Fruit fly (Drosophila melanogaster) whole organism, prepupa: ENCODE results near the gene CG15262.

Experiments used
- Blimp-1 ChIP-seq: fragments of 200-800 bp; sonication (Bioruptor generic); optimal IDR thresholded peaks from 3 replicates; lab custom pipeline; 2017; ENCODE audit warnings: missing biosample characterization, missing genetic modification characterization, mild to moderate bottlenecking, moderate library complexity, missing genetic modification reagents
- CG11294 ChIP-seq: fragments of 200-800 bp; sonication (Bioruptor generic); IDR thresholded peaks from 2 replicates; pipeline ENCODE4 v1.3.6; 2022; ENCODE audit warnings: missing biosample characterization, missing genetic modification characterization
- CG11762 ChIP-seq: fragments of 200-800 bp; sonication (Bioruptor generic); optimal IDR thresholded peaks from 3 replicates; lab custom pipeline; 2016; ENCODE audit warnings: missing biosample characterization, missing genetic modification characterization; ENCODE audit not compliant: insufficient read depth
- CG11902 ChIP-seq: fragments of 200-800 bp; sonication (Bioruptor generic); optimal IDR thresholded peaks from 3 replicates; lab custom pipeline; 2016; ENCODE audit warnings: missing biosample characterization, missing genetic modification characterization
- CG1621 ChIP-seq: fragments of 200-800 bp; sonication (Bioruptor generic); optimal IDR thresholded peaks from 3 replicates; lab custom pipeline; 2018; ENCODE audit warnings: missing biosample characterization, mild to moderate bottlenecking, missing genetic modification characterization
- CG16779 ChIP-seq: fragments of 200-800 bp; sonication (Bioruptor generic); optimal IDR thresholded peaks from 3 replicates; lab custom pipeline; 2017; ENCODE audit warnings: missing biosample characterization, mild to moderate bottlenecking, missing genetic modification characterization
- CG3032 ChIP-seq: fragments of 200-800 bp; optimal IDR thresholded peaks from 2 replicates; lab custom pipeline; 2019; ENCODE audit warnings: missing biosample characterization, mild to moderate bottlenecking, missing genetic modification characterization, moderate library complexity
- CG32006 ChIP-seq: fragments of 200-800 bp; sonication (Bioruptor generic); optimal IDR thresholded peaks from 3 replicates; lab custom pipeline; 2017; ENCODE audit warnings: missing biosample characterization, mild to moderate bottlenecking, missing genetic modification characterization
- CG34406 ChIP-seq: fragments of 200-800 bp; sonication (Bioruptor generic); optimal IDR thresholded peaks from 3 replicates; lab custom pipeline; 2016; ENCODE audit warnings: missing biosample characterization, missing genetic modification characterization
- CG6163 ChIP-seq: fragments of 200-800 bp; sonication (Bioruptor generic); IDR thresholded peaks from 3 replicates; pipeline ENCODE4 v1.3.6; 2022; ENCODE audit warnings: missing biosample characterization, missing genetic modification characterization
- CG6276 ChIP-seq: fragments of 200-800 bp; sonication (Bioruptor generic); optimal IDR thresholded peaks from 2 replicates; lab custom pipeline; 2017; ENCODE audit warnings: missing biosample characterization, mild to moderate bottlenecking, missing genetic modification characterization
- CG6792 ChIP-seq: fragments of 200-800 bp; sonication (Bioruptor generic); optimal IDR thresholded peaks from 3 replicates; lab custom pipeline; 2016; ENCODE audit warnings: missing biosample characterization, missing genetic modification characterization
- CG6808 ChIP-seq: fragments of 200-800 bp; sonication (Bioruptor generic); optimal IDR thresholded peaks from 3 replicates; lab custom pipeline; 2017; ENCODE audit warnings: missing biosample characterization, missing genetic modification characterization, mild to moderate bottlenecking, moderate library complexity, missing genetic modification reagents
- CG6854 ChIP-seq: fragments of 200-800 bp; sonication (Bioruptor generic); optimal IDR thresholded peaks from 2 replicates; lab custom pipeline; 2017; ENCODE audit warnings: missing biosample characterization, mild to moderate bottlenecking, missing genetic modification characterization
- CG8319 ChIP-seq: fragments of 200-800 bp; sonication (Bioruptor generic); optimal IDR thresholded peaks from 3 replicates; lab custom pipeline; 2016; ENCODE audit warnings: missing biosample characterization, missing genetic modification characterization
- CG8632 ChIP-seq: fragments of 200-800 bp; sonication (Bioruptor generic); optimal IDR thresholded peaks from 3 replicates; lab custom pipeline; 2016; ENCODE audit warnings: missing biosample characterization, missing genetic modification characterization
- CG9139 ChIP-seq: fragments of 200-800 bp; sonication (Bioruptor generic); optimal IDR thresholded peaks from 3 replicates; lab custom pipeline; 2017; ENCODE audit warnings: missing biosample characterization, mild to moderate bottlenecking, missing genetic modification characterization
- Eip78C ChIP-seq: fragments of 200-800 bp; sonication (Bioruptor generic); peaks from one replicate; lab custom pipeline; 2016; ENCODE audit warnings: missing biosample characterization, missing genetic modification characterization
- Eip93F ChIP-seq: fragments of 200-800 bp; sonication (Bioruptor generic); optimal IDR thresholded peaks from 2 replicates; lab custom pipeline; 2016; ENCODE audit warnings: missing biosample characterization, mild to moderate bottlenecking, missing genetic modification characterization
- Ets21C ChIP-seq: fragments of 200-800 bp; sonication (Bioruptor generic); optimal IDR thresholded peaks from 3 replicates; lab custom pipeline; 2016; ENCODE audit warnings: missing biosample characterization, missing genetic modification characterization
- Ets96B ChIP-seq: fragments of 200-800 bp; optimal IDR thresholded peaks from 2 replicates; lab custom pipeline; 2019; ENCODE audit warnings: missing biosample characterization, mild to moderate bottlenecking, missing genetic modification characterization, moderate library complexity
- Hr38 ChIP-seq: sonication (Bioruptor generic); optimal IDR thresholded peaks from 2 replicates; lab custom pipeline; 2016; ENCODE audit warnings: missing biosample characterization, missing genetic modification characterization
- Hr39 ChIP-seq: fragments of 200-800 bp; sonication (Bioruptor generic); optimal IDR thresholded peaks from 2 replicates; lab custom pipeline; 2016; ENCODE audit warnings: missing biosample characterization, missing genetic modification characterization
- Hr4 ChIP-seq: fragments of 200-800 bp; sonication (Bioruptor generic); optimal IDR thresholded peaks from 3 replicates; lab custom pipeline; 2016; ENCODE audit warnings: missing biosample characterization, missing genetic modification characterization
- Lpt ChIP-seq: fragments of 200-800 bp; sonication (Bioruptor generic); optimal IDR thresholded peaks from 3 replicates; lab custom pipeline; 2016; ENCODE audit warnings: missing biosample characterization, missing genetic modification characterization
- OdsH ChIP-seq: fragments of 200-800 bp; sonication (Bioruptor generic); optimal IDR thresholded peaks from 3 replicates; lab custom pipeline; 2016; ENCODE audit warnings: missing biosample characterization, missing genetic modification characterization
- Smox ChIP-seq: fragments of 200-800 bp; sonication (Bioruptor generic); optimal IDR thresholded peaks from 3 replicates; lab custom pipeline; 2016; ENCODE audit warnings: missing biosample characterization, missing genetic modification characterization
- Sox15 ChIP-seq: fragments of 200-800 bp; sonication (Bioruptor generic); optimal IDR thresholded peaks from 3 replicates; lab custom pipeline; 2016; ENCODE audit warnings: missing biosample characterization, missing genetic modification characterization
- achi ChIP-seq: fragments of 200-800 bp; sonication (Bioruptor generic); optimal IDR thresholded peaks from 3 replicates; lab custom pipeline; 2016; ENCODE audit warnings: missing biosample characterization, missing genetic modification characterization
- acj6 ChIP-seq: fragments of 200-800 bp; sonication (Bioruptor generic); optimal IDR thresholded peaks from 3 replicates; lab custom pipeline; 2016; ENCODE audit warnings: missing biosample characterization, missing genetic modification characterization
- dac ChIP-seq: fragments of 200-800 bp; sonication (Bioruptor generic); optimal IDR thresholded peaks from 2 replicates; lab custom pipeline; 2017; ENCODE audit warnings: missing biosample characterization, mild to moderate bottlenecking, missing genetic modification characterization
- dsx ChIP-seq: fragments of 200-800 bp; optimal IDR thresholded peaks from 3 replicates; lab custom pipeline; 2019; ENCODE audit warnings: missing biosample characterization, mild to moderate bottlenecking, missing genetic modification characterization, moderate library complexity; ENCODE audit not compliant: poor library complexity, severe bottlenecking
- fd85E ChIP-seq: fragments of 200-800 bp; sonication (Bioruptor generic); optimal IDR thresholded peaks from 3 replicates; lab custom pipeline; 2016; ENCODE audit warnings: missing biosample characterization, missing genetic modification characterization
- fkh ChIP-seq: fragments of 200-800 bp; sonication (Bioruptor generic); optimal IDR thresholded peaks from 3 replicates; lab custom pipeline; 2017; ENCODE audit warnings: missing biosample characterization, mild to moderate bottlenecking, missing genetic modification characterization, moderate library complexity
- lz ChIP-seq: fragments of 200-800 bp; sonication (Bioruptor generic); optimal IDR thresholded peaks from 3 replicates; lab custom pipeline; 2016; ENCODE audit warnings: missing biosample characterization, missing genetic modification characterization
- pdm3 ChIP-seq: fragments of 200-800 bp; sonication (Bioruptor generic); optimal IDR thresholded peaks from 3 replicates; lab custom pipeline; 2016; ENCODE audit warnings: missing biosample characterization, missing genetic modification characterization
- salr ChIP-seq, 2 experiments: fragments of 200-800 bp; sonication (Bioruptor generic); optimal IDR thresholded peaks; 3 replicates each; lab custom pipeline; 2016 to 2018; ENCODE audit warnings: missing biosample characterization in 2 of 2, missing genetic modification characterization in 2 of 2, mild to moderate bottlenecking in 1 of 2
- spab ChIP-seq: fragments of 200-800 bp; sonication (Bioruptor generic); optimal IDR thresholded peaks from 2 replicates; lab custom pipeline; 2017; ENCODE audit warnings: missing biosample characterization, mild to moderate bottlenecking, missing genetic modification characterization, missing genetic modification reagents
- svp ChIP-seq: fragments of 200-800 bp; sonication (Bioruptor generic); peaks from one replicate; lab custom pipeline; 2016; ENCODE audit warnings: missing biosample characterization, missing genetic modification characterization
- topi ChIP-seq: fragments of 200-800 bp; sonication (Bioruptor generic); optimal IDR thresholded peaks from 3 replicates; lab custom pipeline; 2016; ENCODE audit warnings: missing biosample characterization, missing genetic modification characterization
- vri ChIP-seq: fragments of 200-800 bp; sonication (Bioruptor generic); optimal IDR thresholded peaks from 3 replicates; lab custom pipeline; 2016; ENCODE audit warnings: missing biosample characterization, mild to moderate bottlenecking, missing genetic modification characterization

CG15262 gene

dm6 chr2L:15273521-15274123 lies 24.0 kb upstream of the CG15262 start (continued):
- TF ChIP-seq Hr39 (GFP tag; lab: Kevin White, UChicago) (peak; percentile 26), CG6163 (peak; percentile 34; the same call in 1 of the 3 replicates), svp (peak; percentile 78), Hr38 (GFP tag; lab: Kevin White, UChicago) (no peak), fd85E (GFP tag; lab: Kevin White, UChicago) (no peak), CG6808 (GFP tag; lab: Kevin White, UChicago) (no peak), achi (GFP tag; lab: Kevin White, UChicago) (peak; percentile 35), topi (GFP tag; lab: Kevin White, UChicago) (peak; percentile 30), CG9139 (GFP tag; lab: Kevin White, UChicago) (no peak), CG16779 (tag; lab: Kevin White, UChicago) (no peak), CG11902 (no peak), fkh (no peak), OdsH (GFP tag; lab: Kevin White, UChicago) (peak; percentile 1), Hr4 (peak; percentile 54), CG1621 (tag; lab: Kevin White, UChicago) (no peak), CG11762 (no peak), CG32006 (GFP tag; lab: Kevin White, UChicago) (peak; percentile 35), CG6792 (no peak), dsx (GFP tag; lab: Kevin White, UChicago) (no peak), CG34406 (GFP tag; lab: Kevin White, UChicago) (no peak), Eip78C (GFP tag; lab: Kevin White, UChicago) (peak; percentile 70), Eip93F (GFP tag; lab: Kevin White, UChicago) (no peak), CG8319 (GFP tag; lab: Kevin White, UChicago) (no peak), CG6854 (GFP tag; lab: Kevin White, UChicago) (no peak), CG11294 (GFP tag; lab: Robert Waterston, UW) (no peak), Smox (no peak), salr (GFP tag; optimal IDR thresholded peaks at IDR 0.05; lab: Kevin White, UChicago) (no peak), Lpt (no peak), Blimp-1 (no peak), Ets96B (tag; lab: Kevin White, UChicago) (peak; percentile 14), CG8632 (GFP tag; lab: Kevin White, UChicago) (no peak), acj6 (peak; percentile 42), CG6276 (GFP tag; lab: Kevin White, UChicago) (peak; percentile 24), Ets21C (GFP tag; lab: Kevin White, UChicago) (no peak), Sox15 (no peak), CG3032 (tag; lab: Kevin White, UChicago) (peak; percentile 32), lz (GFP tag; lab: Kevin White, UChicago) (no peak), dac (GFP tag; lab: Kevin White, UChicago) (no peak), spab (GFP tag; lab: Kevin White, UChicago) (no peak)
- TF ChIP-seq, all 60 proteins: peak for 25

- TF ChIP-seq CG3032 (tag; lab: Kevin White, UChicago) = no peak
- no peak for TF ChIP-seq vri (GFP tag; lab: Kevin White, UChicago)
- TF ChIP-seq Blimp-1 = no peak
- no peak for TF ChIP-seq CG6792
- TF ChIP-seq Eip93F (GFP tag; lab: Kevin White, UChicago) = no peak
- no peak for TF ChIP-seq svp
- TF ChIP-seq CG32006 (GFP tag; lab: Kevin White, UChicago) = no peak
- no peak for TF ChIP-seq pdm3 (GFP tag; lab: Kevin White, UChicago)
Observed at dm6 chr2L:15274292-15274691, 23.3 kb upstream of the CG15262 start.
